Worm (Caenorhabditis elegans): ENCODE measurements around the gene C34F11.1.

C34F11.1 gene

DNA sequence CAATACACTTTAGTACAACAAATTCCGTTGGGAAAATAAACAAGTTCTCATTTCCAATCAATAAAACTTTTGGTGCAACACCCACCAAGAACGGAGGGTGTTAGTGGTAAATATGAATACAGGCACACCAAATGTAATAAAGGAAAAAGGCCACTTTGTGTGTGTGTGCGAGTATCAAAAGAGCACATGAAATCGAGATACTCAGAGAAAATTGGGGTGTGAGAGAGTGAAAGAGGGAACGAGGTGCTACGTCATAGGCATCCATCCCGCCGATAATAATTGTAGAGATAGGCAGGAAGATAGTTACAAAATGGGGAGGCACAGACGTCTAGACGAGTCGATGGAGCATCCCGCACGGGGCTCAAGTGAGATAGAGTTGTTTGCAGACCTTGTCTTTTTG lies 15.0 kb downstream of the C34F11.1 start:
- TF ChIP-seq mdl-1 (tag; optimal IDR thresholded peaks at IDR 0.05) (peak in 1 of 2 experiments; percentile 2), blmp-1 (tag; optimal IDR thresholded peaks at IDR 0.05) (peak; percentile 34), ces-1 (GFP tag; optimal IDR thresholded peaks at IDR 0.05) (no peak), unc-130 (tag; optimal IDR thresholded peaks at IDR 0.05) (peak; percentile 35), lin-39 (tag; optimal IDR thresholded peaks at IDR 0.05) (no peak), vab-15 (tag; optimal IDR thresholded peaks at IDR 0.05) (no peak), grh-1 (GFP tag; IDR thresholded peaks at IDR 0.05) (no peak), hpl-2 (GFP tag; optimal IDR thresholded peaks at IDR 0.05) (no peak), tbx-2 (tag; optimal IDR thresholded peaks at IDR 0.05) (peak; percentile 38), xbp-1 (tag; optimal IDR thresholded peaks at IDR 0.05) (no peak), fkh-10 (GFP tag; optimal IDR thresholded peaks at IDR 0.05) (no peak), ama-1 (optimal IDR thresholded peaks at IDR 0.05) (no peak), efl-1 (optimal IDR thresholded peaks at IDR 0.05) (peak; percentile 24 to 28), efl-1 (GFP tag; optimal IDR thresholded peaks at IDR 0.05 in 1 of 2) (no peak), aha-1 (tag; optimal IDR thresholded peaks at IDR 0.05) (no peak), sptf-1 (tag; optimal IDR thresholded peaks at IDR 0.05) (no peak), elt-3 (tag; optimal IDR thresholded peaks at IDR 0.05) (no peak), isw-1 (GFP tag; IDR thresholded peaks at IDR 0.05) (no peak), nhr-77 (tag; optimal IDR thresholded peaks at IDR 0.05) (peak; percentile 6), mab-9 (GFP tag; IDR thresholded peaks at IDR 0.05) (no peak), ceh-63 (GFP tag; optimal IDR thresholded peaks at IDR 0.05) (no peak), zag-1 (tag; optimal IDR thresholded peaks at IDR 0.05) (no peak), nhr-90 (tag; optimal IDR thresholded peaks at IDR 0.05; ENCODE audit: poor library complexity) (peak; percentile 7), F16B12.6 (tag; optimal IDR thresholded peaks at IDR 0.05) (no peak), nhr-20 (tag; optimal IDR thresholded peaks at IDR 0.05) (peak; percentile 40), nhr-19 (GFP tag; conservative IDR thresholded peaks at IDR 0.05) (no peak), rnt-1 (tag; optimal IDR thresholded peaks at IDR 0.05) (peak; percentile 40), lin-35 (GFP tag; optimal IDR thresholded peaks at IDR 0.05) (peak in 1 of 2 experiments; percentile 36), elt-2 (tag; optimal IDR thresholded peaks at IDR 0.05) (peak; percentile 78), ceh-88 (GFP tag; IDR thresholded peaks at IDR 0.05) (no peak), lin-14 (GFP tag; optimal IDR thresholded peaks at IDR 0.05) (peak; percentile 64), hlh-4 (tag; optimal IDR thresholded peaks at IDR 0.05) (no peak), ceh-82 (tag; optimal IDR thresholded peaks at IDR 0.05) (no peak), ztf-11 (tag; optimal IDR thresholded peaks at IDR 0.05) (no peak), C16A3.4 (tag; optimal IDR thresholded peaks at IDR 0.05) (no peak), unc-30 (tag; optimal IDR thresholded peaks at IDR 0.05) (no peak), skn-1 (tag; optimal IDR thresholded peaks at IDR 0.05) (no peak), unc-86 (tag; optimal IDR thresholded peaks at IDR 0.05) (no peak), nhr-47 (tag; optimal IDR thresholded peaks at IDR 0.05) (no peak), nhr-71 (tag; optimal IDR thresholded peaks at IDR 0.05) (peak; percentile 53), efl-3 (GFP tag; optimal IDR thresholded peaks at IDR 0.05) (no peak), snu-23 (GFP tag; optimal IDR thresholded peaks at IDR 0.05) (peak; percentile 42), unc-62 (GFP tag; optimal IDR thresholded peaks at IDR 0.05) (no peak), irx-1 (tag; optimal IDR thresholded peaks at IDR 0.05) (no peak), nhr-12 (tag; optimal IDR thresholded peaks at IDR 0.05) (no peak), unc-98 (GFP tag; IDR thresholded peaks at IDR 0.05) (no peak), sup-37 (GFP tag; optimal IDR thresholded peaks at IDR 0.05) (no peak), jun-1 (tag; optimal IDR thresholded peaks at IDR 0.05) (no peak), nhr-76 (tag; optimal IDR thresholded peaks at IDR 0.05) (no peak), egl-13 (tag; optimal IDR thresholded peaks at IDR 0.05) (no peak), pag-3 (tag; optimal IDR thresholded peaks at IDR 0.05; ENCODE audit: borderline replicate concordance, insufficient read depth) (no peak), dsc-1 (tag; optimal IDR thresholded peaks at IDR 0.05) (no peak), C04F5.9 (tag; optimal IDR thresholded peaks at IDR 0.05) (no peak), ztf-4 (tag; optimal IDR thresholded peaks at IDR 0.05) (no peak), sox-4 (tag; optimal IDR thresholded peaks at IDR 0.05) (no peak)
